Fruit fly (Drosophila melanogaster): ENCODE data around the gene beat-Vb.

beat-Vb gene

dm6 chr3R:12982167-12982981, 66.5 kb downstream of the beat-Vb start (continued):
- no peak for TF ChIP-seq Dfd (GFP tag; optimal IDR thresholded peaks at IDR 0.05)
- TF ChIP-seq CG2712 (tag; optimal IDR thresholded peaks at IDR 0.05): peak; percentile 63
- no peak for TF ChIP-seq CG10321 (GFP tag; IDR thresholded peaks at IDR 0.05)
- peak; percentile 24 for TF ChIP-seq CG30020 (tag; optimal IDR thresholded peaks at IDR 0.05)
- peak; percentile 57 for TF ChIP-seq CG10147 (GFP tag; optimal IDR thresholded peaks at IDR 0.05)
- TF ChIP-seq hb (GFP tag; IDR thresholded peaks at IDR 0.05; ENCODE audit: partially characterized antibody): no peak
- TF ChIP-seq Med (GFP tag): peak; percentile 77
- peak; percentile 80; the same call in 1 of the 2 replicates for TF ChIP-seq Rfx (GFP tag; IDR thresholded peaks at IDR 0.05)
- TF ChIP-seq Trl (optimal IDR thresholded peaks at IDR 0.05): no peak
- TF ChIP-seq Trl (GFP tag; optimal IDR thresholded peaks at IDR 0.05): no peak
- TF ChIP-seq Nf-YB (GFP tag; optimal IDR thresholded peaks at IDR 0.05): peak; percentile 52
- no peak for TF ChIP-seq CG13123 (GFP tag; optimal IDR thresholded peaks at IDR 0.05)
- TF ChIP-seq CG15269 (tag; optimal IDR thresholded peaks at IDR 0.05): peak; percentile 83
- no peak for TF ChIP-seq CG4282 (GFP tag; optimal IDR thresholded peaks at IDR 0.05)
- peak; percentile 82 for TF ChIP-seq gem (tag; optimal IDR thresholded peaks at IDR 0.05)
- TF ChIP-seq CG12942 (GFP tag; optimal IDR thresholded peaks at IDR 0.05): peak; percentile 20
- peak; percentile 63 for TF ChIP-seq Hand (GFP tag; optimal IDR thresholded peaks at IDR 0.05)
- peak; percentile 60 for TF ChIP-seq zfh2 (GFP tag; optimal IDR thresholded peaks at IDR 0.05)
- peak; percentile 83 for TF ChIP-seq PHDP (tag; optimal IDR thresholded peaks at IDR 0.05)
- TF ChIP-seq sim (GFP tag; IDR thresholded peaks at IDR 0.05): no peak
- no peak for TF ChIP-seq HmgD (GFP tag; optimal IDR thresholded peaks at IDR 0.05)
- TF ChIP-seq Myb (GFP tag; optimal IDR thresholded peaks at IDR 0.05): no peak
- TF ChIP-seq CG15514 (GFP tag; optimal IDR thresholded peaks at IDR 0.05): peak; percentile 59
- peak; percentile 40; the same call in 1 of the 2 replicates for TF ChIP-seq Rx (GFP tag; IDR thresholded peaks at IDR 0.05)
- peak; percentile 32 for TF ChIP-seq grn (GFP tag; optimal IDR thresholded peaks at IDR 0.05)
- peak; percentile 60 for TF ChIP-seq CG5180 (GFP tag; optimal IDR thresholded peaks at IDR 0.05)
- TF ChIP-seq CG17568 (GFP tag; optimal IDR thresholded peaks at IDR 0.05): peak; percentile 33
- no peak for TF ChIP-seq shn (GFP tag; optimal IDR thresholded peaks at IDR 0.05)
- peak; percentile 75 for TF ChIP-seq Sox102F (GFP tag; optimal IDR thresholded peaks at IDR 0.05)
- no peak for TF ChIP-seq Tbp (GFP tag; optimal IDR thresholded peaks at IDR 0.05)
- TF ChIP-seq CG12071 (GFP tag; optimal IDR thresholded peaks at IDR 0.05): peak; percentile 36
- peak; percentile 60 for TF ChIP-seq CG8924 (tag; optimal IDR thresholded peaks at IDR 0.05)
- TF ChIP-seq YL-1 (GFP tag; optimal IDR thresholded peaks at IDR 0.05): no peak
- TF ChIP-seq bbx (GFP tag; IDR thresholded peaks at IDR 0.05; ENCODE audit: partially characterized antibody): 0 out of 2 replicates have a peak, but pooled peaks have one; percentile 25
- TF ChIP-seq CG12744 (GFP tag; optimal IDR thresholded peaks at IDR 0.05): no peak
- TF ChIP-seq CG33213 (GFP tag; optimal IDR thresholded peaks at IDR 0.05): no peak
- TF ChIP-seq CG14014 (GFP tag; IDR thresholded peaks at IDR 0.05): peak; percentile 58
- TF ChIP-seq Blimp-1 (GFP tag; optimal IDR thresholded peaks at IDR 0.05): peak; percentile 38
- peak; percentile 72 for TF ChIP-seq mirr (GFP tag; optimal IDR thresholded peaks at IDR 0.05)
- peak; percentile 10 for TF ChIP-seq corto (GFP tag; optimal IDR thresholded peaks at IDR 0.05)
- peak; percentile 18 for TF ChIP-seq CG1529 (GFP tag; optimal IDR thresholded peaks at IDR 0.05)
- TF ChIP-seq chif (GFP tag; optimal IDR thresholded peaks at IDR 0.05): no peak
- TF ChIP-seq CG3163 (GFP tag; optimal IDR thresholded peaks at IDR 0.05): no peak
- no peak for TF ChIP-seq inv (GFP tag; IDR thresholded peaks at IDR 0.05; ENCODE audit: partially characterized antibody)
- no peak for TF ChIP-seq Neu2 (GFP tag; optimal IDR thresholded peaks at IDR 0.05; ENCODE audit: borderline replicate concordance)
- no peak for TF ChIP-seq vnd (GFP tag; IDR thresholded peaks at IDR 0.05; ENCODE audit: partially characterized antibody)
- TF ChIP-seq CG9797 (GFP tag; optimal IDR thresholded peaks at IDR 0.05): no peak
- no peak for TF ChIP-seq salm (tag; optimal IDR thresholded peaks at IDR 0.05)
- no peak for TF ChIP-seq emc (GFP tag; optimal IDR thresholded peaks at IDR 0.05)

Data from whole organism, embryonic.